Worm (Caenorhabditis elegans): Measurements from ENCODE around the gene M01H9.10.

Gene M01H9.10

ce11 chrIV:4470885-4471772 is 8.8 kb downstream of the M01H9.10 start (continued):
- TF ChIP-seq unc-62 (GFP tag; optimal IDR thresholded peaks at IDR 0.05 in 1 of 2): peak in 1 of 2 experiments; percentile 97
- no peak for TF ChIP-seq unc-62 (tag; optimal IDR thresholded peaks at IDR 0.05)
- peak; percentile 68 for TF ChIP-seq hlh-11 (tag; optimal IDR thresholded peaks at IDR 0.05)
- TF ChIP-seq zfp-3 (GFP tag; conservative IDR thresholded peaks at IDR 0.05): no peak
- no peak for TF ChIP-seq ceh-62 (tag; optimal IDR thresholded peaks at IDR 0.05)
- TF ChIP-seq lsy-2 (tag; optimal IDR thresholded peaks at IDR 0.05): peak in 1 of 2 experiments; percentile 40
- no peak for TF ChIP-seq ceh-82 (tag; optimal IDR thresholded peaks at IDR 0.05)
- peak; percentile 14 for TF ChIP-seq mep-1 (tag; optimal IDR thresholded peaks at IDR 0.05)
- TF ChIP-seq ZK546.5 (tag; optimal IDR thresholded peaks at IDR 0.05): no peak
- no peak for TF ChIP-seq zag-1 (tag; optimal IDR thresholded peaks at IDR 0.05)
- TF ChIP-seq nhr-10 (tag; optimal IDR thresholded peaks at IDR 0.05): no peak
- no peak for TF ChIP-seq pqm-1 (tag; optimal IDR thresholded peaks at IDR 0.05)
- peak; percentile 32; the same call in 1 of the 2 replicates for TF ChIP-seq ceh-20 (GFP tag; IDR thresholded peaks at IDR 0.05)
- TF ChIP-seq dpl-1 (GFP tag; optimal IDR thresholded peaks at IDR 0.05): peak; percentile 56
- 0 out of 2 replicates have a peak, but pooled peaks have one; percentile 17 for TF ChIP-seq Y48G9A.11 (GFP tag; IDR thresholded peaks at IDR 0.05)
- no peak for TF ChIP-seq daf-19 (GFP tag; conservative IDR thresholded peaks at IDR 0.05)
- peak; percentile 74 for TF ChIP-seq arid-1 (GFP tag; conservative IDR thresholded peaks at IDR 0.05)
- TF ChIP-seq pha-4 (GFP tag; IDR thresholded peaks at IDR 0.05): no peak
- TF ChIP-seq pha-4 (tag; optimal IDR thresholded peaks at IDR 0.05): no peak
- no peak for TF ChIP-seq mdt-29 (GFP tag; IDR thresholded peaks at IDR 0.05)
- no peak for TF ChIP-seq nhr-11 (tag; optimal IDR thresholded peaks at IDR 0.05)
- no peak for TF ChIP-seq nhr-76 (tag; optimal IDR thresholded peaks at IDR 0.05)
- no peak for TF ChIP-seq daf-8 (GFP tag; IDR thresholded peaks at IDR 0.05)
- no peak for TF ChIP-seq cey-2 (tag; optimal IDR thresholded peaks at IDR 0.05; ENCODE audit: borderline replicate concordance, insufficient read depth)
- no peak for TF ChIP-seq nhr-111 (GFP tag; optimal IDR thresholded peaks at IDR 0.05)
- 0 out of 2 replicates have a peak, but pooled peaks have one; percentile 30 for TF ChIP-seq madf-9 (GFP tag; conservative IDR thresholded peaks at IDR 0.05)
- TF ChIP-seq dve-1 (tag; optimal IDR thresholded peaks at IDR 0.05; ENCODE audit: insufficient read depth): no peak
- TF ChIP-seq Y105C5A.15 (GFP tag; IDR thresholded peaks at IDR 0.05): peak; percentile 59; the same call in 1 of the 2 replicates

ce11 chrIV:4469770-4470709 is 9.9 kb downstream of the M01H9.10 start:
- no peak for TF ChIP-seq ztf-11 (tag; optimal IDR thresholded peaks at IDR 0.05)
- no peak for TF ChIP-seq saeg-2 (GFP tag; IDR thresholded peaks at IDR 0.05)
- peak; percentile 13 for TF ChIP-seq nhr-28 (tag; optimal IDR thresholded peaks at IDR 0.05)
- peak; percentile 58; the same call in 1 of the 2 replicates for TF ChIP-seq T26A8.4 (GFP tag; IDR thresholded peaks at IDR 0.05)
- no peak for TF ChIP-seq ZK337.2 (GFP tag; IDR thresholded peaks at IDR 0.05)
- TF ChIP-seq mep-1 (tag; optimal IDR thresholded peaks at IDR 0.05): peak; percentile 58
- peak; percentile 60 for TF ChIP-seq hmg-1.1 (GFP tag; IDR thresholded peaks at IDR 0.05)
- TF ChIP-seq ceh-20 (GFP tag; IDR thresholded peaks at IDR 0.05): peak; percentile 53
- no peak for TF ChIP-seq zag-1 (tag; optimal IDR thresholded peaks at IDR 0.05)
- no peak for TF ChIP-seq nhr-41 (GFP tag; IDR thresholded peaks at IDR 0.05)
- peak; percentile 86 for TF ChIP-seq hlh-11 (tag; optimal IDR thresholded peaks at IDR 0.05)
- TF ChIP-seq nhr-111 (GFP tag; optimal IDR thresholded peaks at IDR 0.05): no peak
- no peak for TF ChIP-seq lin-15B (tag; optimal IDR thresholded peaks at IDR 0.05)
- TF ChIP-seq hif-1 (tag; optimal IDR thresholded peaks at IDR 0.05): peak; percentile 1 to 71
- peak; percentile 77 for TF ChIP-seq set-16 (GFP tag; IDR thresholded peaks at IDR 0.05)
- peak; percentile 18 for TF ChIP-seq F37D6.2 (tag; optimal IDR thresholded peaks at IDR 0.05)
- no peak for TF ChIP-seq nhr-237 (tag; optimal IDR thresholded peaks at IDR 0.05)
- no peak for TF ChIP-seq lir-3 (tag; optimal IDR thresholded peaks at IDR 0.05)
- TF ChIP-seq jun-1 (tag; optimal IDR thresholded peaks at IDR 0.05): no peak
- no peak; the same call in 1 of the 2 replicates for TF ChIP-seq daf-19 (GFP tag; conservative IDR thresholded peaks at IDR 0.05)
- no peak for TF ChIP-seq ZK546.5 (tag; optimal IDR thresholded peaks at IDR 0.05)
- peak; percentile 79 for TF ChIP-seq rbr-2 (tag; optimal IDR thresholded peaks at IDR 0.05)
- no peak for TF ChIP-seq skn-1 (tag; optimal IDR thresholded peaks at IDR 0.05)
- TF ChIP-seq F26F4.8 (GFP tag; conservative IDR thresholded peaks at IDR 0.05): no peak
- no peak for TF ChIP-seq F49E8.2 (tag; optimal IDR thresholded peaks at IDR 0.05; ENCODE audit: borderline replicate concordance)
- TF ChIP-seq ama-1 (optimal IDR thresholded peaks at IDR 0.05): no peak

All from whole organism, L4 larva.